Fruit fly (Drosophila melanogaster) whole organism, embryonic: Measurements from ENCODE around the gene DnaJ-1.

ENCODE experiments used
- Antp ChIP-seq: fragments of 200-800 bp; sonication (Bioruptor generic); optimal IDR thresholded peaks from 3 replicates; lab custom pipeline; 2016; ENCODE audit warnings: missing biosample characterization, missing genetic modification characterization
- Atf3 ChIP-seq: fragments of 200-800 bp; sonication (Bioruptor generic); optimal IDR thresholded peaks from 3 replicates; lab custom pipeline; 2016; ENCODE audit warnings: missing biosample characterization, missing genetic modification characterization
- Blimp-1 ChIP-seq: fragments of 200-800 bp; sonication (Bioruptor generic); optimal IDR thresholded peaks from 3 replicates; lab custom pipeline; 2018; ENCODE audit warnings: missing biosample characterization, missing genetic modification characterization, mild to moderate bottlenecking, moderate library complexity, missing genetic modification reagents
- CG10543 ChIP-seq: fragments of 200-800 bp; sonication (Bioruptor generic); optimal IDR thresholded peaks from 3 replicates; lab custom pipeline; 2017; ENCODE audit warnings: missing biosample characterization, mild to moderate bottlenecking, missing genetic modification characterization, moderate library complexity
- CG11398 ChIP-seq: fragments of 200-800 bp; sonication (Bioruptor generic); optimal IDR thresholded peaks from 2 replicates; lab custom pipeline; 2016; ENCODE audit warnings: missing biosample characterization, missing genetic modification characterization
- CG11723 ChIP-seq: fragments of 200-800 bp; sonication (Bioruptor generic); optimal IDR thresholded peaks from 2 replicates; lab custom pipeline; 2017; ENCODE audit warnings: missing biosample characterization, mild to moderate bottlenecking, missing genetic modification characterization
- CG12104 ChIP-seq: fragments of 200-800 bp; sonication (Bioruptor generic); optimal IDR thresholded peaks from 3 replicates; lab custom pipeline; 2016; ENCODE audit warnings: missing biosample characterization, missing genetic modification characterization
- CG12155 ChIP-seq: fragments of 200-800 bp; sonication (Bioruptor generic); optimal IDR thresholded peaks from 3 replicates; lab custom pipeline; 2016; ENCODE audit warnings: missing biosample characterization, missing genetic modification characterization
- CG12659 ChIP-seq: fragments of 200-800 bp; sonication (Bioruptor generic); optimal IDR thresholded peaks from 3 replicates; lab custom pipeline; 2017; ENCODE audit warnings: mild to moderate bottlenecking, missing biosample characterization, missing genetic modification reagents, missing genetic modification characterization
- CG12769 ChIP-seq: fragments of 200-800 bp; sonication (Bioruptor generic); optimal IDR thresholded peaks from 2 replicates; lab custom pipeline; 2019; ENCODE audit warnings: missing biosample characterization, mild to moderate bottlenecking, missing genetic modification characterization, moderate library complexity
- CG14965 ChIP-seq: fragments of 200-800 bp; sonication (Bioruptor generic); optimal IDR thresholded peaks from 2 replicates; lab custom pipeline; 2016; ENCODE audit warnings: missing biosample characterization, missing genetic modification characterization, borderline replicate concordance
- CG17612 ChIP-seq: fragments of 200-800 bp; sonication (Bioruptor generic); IDR thresholded peaks from 2 replicates; pipeline ENCODE4 v1.3.6; 2022; ENCODE audit warnings: missing biosample characterization, missing genetic modification characterization
- CG2678 ChIP-seq: fragments of 200-800 bp; sonication (Bioruptor generic); optimal IDR thresholded peaks from 3 replicates; lab custom pipeline; 2019; ENCODE audit warnings: missing biosample characterization, mild to moderate bottlenecking, missing genetic modification characterization, moderate library complexity
- CG3163 ChIP-seq: fragments of 200-800 bp; sonication (Bioruptor generic); optimal IDR thresholded peaks from 3 replicates; lab custom pipeline; 2016; ENCODE audit warnings: missing biosample characterization, missing genetic modification characterization
- CG32772 ChIP-seq: fragments of 200-800 bp; sonication (Bioruptor generic); IDR thresholded peaks from 2 replicates; pipeline ENCODE4 v1.3.6; 2022; ENCODE audit warnings: missing biosample characterization, missing genetic modification characterization
- CG34422 ChIP-seq: fragments of 200-800 bp; sonication (Bioruptor generic); IDR thresholded peaks from 3 replicates; pipeline ENCODE4 v1.3.6; 2022; ENCODE audit warnings: missing biosample characterization, missing genetic modification characterization
- CG5180 ChIP-seq: fragments of 200-800 bp; sonication (Bioruptor generic); optimal IDR thresholded peaks from 3 replicates; lab custom pipeline; 2017; ENCODE audit warnings: missing biosample characterization, missing genetic modification characterization, mild to moderate bottlenecking, moderate library complexity, missing genetic modification reagents
- CG6272 ChIP-seq: fragments of 200-800 bp; sonication (Bioruptor generic); IDR thresholded peaks from 2 replicates; pipeline ENCODE4 v1.3.6; 2022; ENCODE audit warnings: missing biosample characterization, missing genetic modification characterization
- CG7928 ChIP-seq: fragments of 200-800 bp; sonication (Bioruptor generic); optimal IDR thresholded peaks from 2 replicates; lab custom pipeline; 2017; ENCODE audit warnings: missing biosample characterization, mild to moderate bottlenecking, missing genetic modification characterization
- CG8765 ChIP-seq: fragments of 200-800 bp; sonication (Bioruptor generic); IDR thresholded peaks from 2 replicates; pipeline ENCODE4 v1.3.6; 2022; ENCODE audit warnings: missing biosample characterization, missing genetic modification characterization
- CG8924 ChIP-seq: fragments of 200-800 bp; optimal IDR thresholded peaks from 3 replicates; lab custom pipeline; 2019; ENCODE audit warnings: missing biosample characterization, mild to moderate bottlenecking, missing genetic modification characterization, moderate library complexity
- Dbx ChIP-seq: fragments of 200-800 bp; sonication (Bioruptor generic); IDR thresholded peaks from 3 replicates; pipeline ENCODE4 v1.3.6; 2022; ENCODE audit warnings: missing biosample characterization, missing genetic modification characterization
- Drgx ChIP-seq: fragments of 200-800 bp; sonication (Bioruptor generic); IDR thresholded peaks from 2 replicates; pipeline ENCODE4 v1.3.6; 2022; ENCODE audit warnings: missing biosample characterization, missing genetic modification characterization
- Hey ChIP-seq: fragments of 200-800 bp; sonication (Bioruptor generic); optimal IDR thresholded peaks from 3 replicates; lab custom pipeline; 2018; ENCODE audit warnings: missing biosample characterization, mild to moderate bottlenecking, missing genetic modification characterization
- Lpt ChIP-seq: fragments of >200 bp; optimal IDR thresholded peaks from 2 replicates; lab custom pipeline; 2018; ENCODE audit warnings: missing biosample characterization, missing genetic modification characterization
- NC2β ChIP-seq: fragments of 200-800 bp; sonication (Bioruptor generic); optimal IDR thresholded peaks from 2 replicates; lab custom pipeline; 2016; ENCODE audit warnings: missing biosample characterization, missing genetic modification characterization
- Nf-YA ChIP-seq: fragments of 200-800 bp; sonication (Bioruptor generic); IDR thresholded peaks from 2 replicates; pipeline ENCODE4 v1.3.6; 2022; ENCODE audit warnings: missing biosample characterization, missing genetic modification characterization
- Ptx1 ChIP-seq: fragments of 200-800 bp; sonication (Bioruptor generic); IDR thresholded peaks from 2 replicates; pipeline ENCODE4 v1.3.6; 2022; ENCODE audit warnings: missing biosample characterization, missing genetic modification characterization
- Scr ChIP-seq: fragments of 200-800 bp; sonication (Bioruptor generic); IDR thresholded peaks from 2 replicates; pipeline ENCODE4 v1.3.6; 2022; ENCODE audit warnings: missing biosample characterization, missing genetic modification characterization; ENCODE audit not compliant: partially characterized antibody
- Sox102F ChIP-seq: fragments of 200-800 bp; sonication (Bioruptor generic); optimal IDR thresholded peaks from 2 replicates; lab custom pipeline; 2018; ENCODE audit warnings: missing biosample characterization, mild to moderate bottlenecking, missing genetic modification characterization, moderate library complexity
- Stat92E ChIP-seq, 3 experiments: fragments of >200 bp in 2 of 3; fragments of 200-800 bp in 1 of 3; sonication (Bioruptor generic) in 1 of 3; optimal IDR thresholded peaks; 2 replicates each; lab custom pipeline; 2017 to 2019; ENCODE audit warnings: missing biosample characterization in 3 of 3, missing genetic modification characterization in 3 of 3, mild to moderate bottlenecking in 1 of 3, moderate library complexity in 1 of 3
- Usf ChIP-seq: fragments of 200-800 bp; sonication (Bioruptor generic); optimal IDR thresholded peaks from 2 replicates; lab custom pipeline; 2017; ENCODE audit warnings: missing genotype, missing biosample characterization, missing genetic modification characterization
- ab ChIP-seq: fragments of 200-800 bp; sonication (Bioruptor generic); optimal IDR thresholded peaks from 2 replicates; lab custom pipeline; 2016; ENCODE audit warnings: missing biosample characterization, missing genetic modification characterization
- ase ChIP-seq: fragments of 200-800 bp; sonication (Bioruptor generic); IDR thresholded peaks from 3 replicates; pipeline ENCODE4 v1.3.6; 2022; ENCODE audit warnings: missing biosample characterization, missing genetic modification characterization
- bcd ChIP-seq: fragments of 200-800 bp; sonication (Bioruptor generic); optimal IDR thresholded peaks from 2 replicates; lab custom pipeline; 2017; ENCODE audit warnings: missing biosample characterization, mild to moderate bottlenecking, missing genetic modification characterization
- bsh ChIP-seq, 2 experiments: fragments of 200-800 bp; sonication (Bioruptor generic); optimal IDR thresholded peaks; 2 replicates each; lab custom pipeline; 2017 to 2018; ENCODE audit warnings: mild to moderate bottlenecking in 2 of 2, missing biosample characterization in 2 of 2, missing genetic modification characterization in 2 of 2, moderate library complexity in 1 of 2
- chm ChIP-seq: fragments of 200-800 bp; sonication (Bioruptor generic); IDR thresholded peaks from 2 replicates; pipeline ENCODE4 v1.3.6; 2022; ENCODE audit warnings: missing biosample characterization, missing genetic modification characterization
- esg ChIP-seq: fragments of 200-800 bp; sonication (Bioruptor generic); conservative IDR thresholded peaks from 2 replicates; pipeline ENCODE4 v1.3.6; 2022; ENCODE audit warnings: missing biosample characterization, missing genetic modification characterization
- fd102C ChIP-seq: fragments of 200-800 bp; sonication (Bioruptor generic); optimal IDR thresholded peaks from 2 replicates; lab custom pipeline; 2018; ENCODE audit warnings: missing biosample characterization, mild to moderate bottlenecking, missing genetic modification characterization, moderate library complexity
- jigr1 ChIP-seq: fragments of 200-800 bp; sonication (Bioruptor generic); IDR thresholded peaks from 3 replicates; pipeline ENCODE4 v1.3.6; 2022; ENCODE audit warnings: missing biosample characterization, missing genetic modification characterization
- jumu ChIP-seq: fragments of 200-800 bp; sonication (Bioruptor generic); optimal IDR thresholded peaks from 3 replicates; lab custom pipeline; 2016; ENCODE audit warnings: missing biosample characterization, missing genetic modification characterization
- lov ChIP-seq, 2 experiments: fragments of 200-800 bp in 1 of 2; fragments of >200 bp in 1 of 2; sonication (Bioruptor generic) in 1 of 2; IDR thresholded peaks in 1 of 2; optimal IDR thresholded peaks in 1 of 2; 2 replicates in 1 of 2; 3 replicates in 1 of 2; pipeline versions ENCODE4 v1.3.6 to Lab custom; 2017 to 2022; ENCODE audit warnings: missing biosample characterization in 1 of 2, missing genetic modification characterization in 1 of 2
- mld ChIP-seq: fragments of 200-800 bp; sonication (Bioruptor generic); IDR thresholded peaks from 3 replicates; pipeline ENCODE4 v1.3.6; 2022; ENCODE audit warnings: missing biosample characterization, missing genetic modification characterization; ENCODE audit not compliant: partially characterized antibody
- phol ChIP-seq: fragments of 200-800 bp; sonication (Bioruptor generic); optimal IDR thresholded peaks from 3 replicates; lab custom pipeline; 2018; ENCODE audit warnings: missing biosample characterization, mild to moderate bottlenecking, missing genetic modification characterization, moderate library complexity
- slou ChIP-seq: fragments of 200-800 bp; sonication (Bioruptor generic); optimal IDR thresholded peaks from 3 replicates; lab custom pipeline; 2016; ENCODE audit warnings: missing biosample characterization, missing genetic modification characterization
- sr ChIP-seq: fragments of 200-800 bp; sonication (Bioruptor generic); IDR thresholded peaks from 3 replicates; pipeline ENCODE4 v1.3.6; 2022; ENCODE audit warnings: missing biosample characterization, missing genetic modification characterization
- stc ChIP-seq: fragments of 200-800 bp; sonication (Bioruptor generic); IDR thresholded peaks from 2 replicates; pipeline ENCODE4 v1.3.6; 2022; ENCODE audit warnings: missing biosample characterization, missing genetic modification characterization
- vnd ChIP-seq: fragments of 200-800 bp; sonication (Bioruptor generic); IDR thresholded peaks from 3 replicates; pipeline ENCODE4 v1.3.6; 2022; ENCODE audit warnings: missing biosample characterization, missing genetic modification characterization; ENCODE audit not compliant: partially characterized antibody

DnaJ-1 gene

dm6 chr3L:5764922-5765843, 13.2 kb upstream of the DnaJ-1 start, which contains the start of gene CG10576 (continued):
- TF ChIP-seq ab (GFP tag; lab: Kevin White, UChicago) (no peak), Sox102F (no peak), Atf3 (GFP tag; lab: Kevin White, UChicago) (no peak), Dbx (GFP tag; lab: Robert Waterston, UW) (no peak), CG34422 (GFP tag; lab: Robert Waterston, UW) (peak; percentile 80; the same call in 1 of the 3 replicates), bcd (GFP tag; lab: Kevin White, UChicago) (no peak), Nf-YA (GFP tag; lab: Robert Waterston, UW) (no peak), CG12155 (GFP tag; lab: Kevin White, UChicago) (peak; percentile 18), phol (tag; lab: Kevin White, UChicago) (peak; percentile 96), mld (GFP tag; lab: Robert Waterston, UW) (no peak), CG11398 (GFP tag; lab: Kevin White, UChicago) (no peak), NC2β (GFP tag; lab: Kevin White, UChicago) (peak; percentile 3), Drgx (GFP tag; lab: Robert Waterston, UW) (no peak), CG12769 (tag; lab: Kevin White, UChicago) (no peak), chm (GFP tag; lab: Robert Waterston, UW) (no peak), Blimp-1 (GFP tag; lab: Kevin White, UChicago) (no peak), CG17612 (no peak), Usf (no peak), CG2678 (tag; lab: Kevin White, UChicago) (no peak), esg (GFP tag; lab: Robert Waterston, UW) (no peak), slou (GFP tag; lab: Kevin White, UChicago) (no peak), jigr1 (GFP tag; lab: Robert Waterston, UW) (no peak), bsh (GFP tag; optimal IDR thresholded peaks at IDR 0.05; lab: Kevin White, UChicago) (no peak), Scr (GFP tag; lab: Robert Waterston, UW) (peak; percentile 77), CG7928 (no peak), vnd (GFP tag; lab: Robert Waterston, UW) (no peak), Antp (GFP tag; lab: Kevin White, UChicago) (no peak), jumu (GFP tag; lab: Kevin White, UChicago) (no peak), CG14965 (GFP tag; lab: Kevin White, UChicago) (no peak), sr (GFP tag; lab: Robert Waterston, UW) (no peak), CG12659 (GFP tag; lab: Kevin White, UChicago) (peak; percentile 79), CG8765 (no peak), CG10543 (GFP tag; lab: Kevin White, UChicago) (no peak), CG6272 (no peak), CG11723 (no peak), CG12104 (GFP tag; lab: Kevin White, UChicago) (no peak), CG8924 (tag; lab: Kevin White, UChicago) (no peak), Hey (tag; lab: Kevin White, UChicago) (no peak), Stat92E (GFP tag; optimal IDR thresholded peaks at IDR 0.05; lab: Kevin White, UChicago) (no peak), lov (optimal IDR thresholded peaks at IDR 0.05; lab: Kevin White, UChicago) (no peak), lov (GFP tag; IDR thresholded peaks at IDR 0.05; lab: Robert Waterston, UW) (no peak), Ptx1 (GFP tag; lab: Robert Waterston, UW) (no peak), CG3163 (GFP tag; lab: Kevin White, UChicago) (no peak), CG5180 (GFP tag; lab: Kevin White, UChicago) (no peak), CG32772 (GFP tag; lab: Robert Waterston, UW) (no peak), ase (GFP tag; lab: Robert Waterston, UW) (no peak), fd102C (GFP tag; lab: Kevin White, UChicago) (no peak), Lpt (GFP tag; lab: Kevin White, UChicago) (no peak), stc (peak; percentile 31; the same call in 1 of the 2 replicates)
